Fruit fly (Drosophila melanogaster) whole organism, wandering third instar larva: ENCODE results near the gene PIG-H.

Experiments
- Abd-B ChIP-seq: fragments of >200 bp; optimal IDR thresholded peaks from 2 replicates; lab custom pipeline; 2017; ENCODE audit warnings: missing biosample characterization, missing genetic modification characterization
- CG32264 ChIP-seq: fragments of 200-800 bp; sonication (Bioruptor generic); optimal IDR thresholded peaks from 2 replicates; lab custom pipeline; 2016; ENCODE audit warnings: missing biosample characterization, missing genetic modification characterization
- CG9705 ChIP-seq: fragments of 200-800 bp; sonication (Bioruptor generic); optimal IDR thresholded peaks from 2 replicates; lab custom pipeline; 2018; ENCODE audit warnings: missing biosample characterization, mild to moderate bottlenecking, missing genetic modification characterization
- CrebA ChIP-seq: fragments of 200-800 bp; sonication (Bioruptor generic); optimal IDR thresholded peaks from 2 replicates; lab custom pipeline; 2016; ENCODE audit warnings: missing biosample characterization, mild to moderate bottlenecking, missing genetic modification characterization, borderline replicate concordance
- Dfd ChIP-seq: fragments of >200 bp; optimal IDR thresholded peaks from 2 replicates; lab custom pipeline; 2017; ENCODE audit warnings: missing biosample characterization, missing genetic modification characterization
- Dif ChIP-seq: fragments of 200-275, 200-300 bp; sonication (Bioruptor generic); optimal IDR thresholded peaks from 2 replicates; lab custom pipeline; 2018; ENCODE audit warnings: missing biosample characterization, missing genetic modification characterization; ENCODE audit not compliant: partially characterized antibody
- GATAd ChIP-seq: sonication (Bioruptor generic); optimal IDR thresholded peaks from 2 replicates; lab custom pipeline; 2016; ENCODE audit warnings: missing biosample characterization, missing genetic modification characterization
- HLH106 ChIP-seq: fragments of 200-800 bp; optimal IDR thresholded peaks from 3 replicates; lab custom pipeline; 2019; ENCODE audit warnings: missing biosample characterization, mild to moderate bottlenecking, missing genetic modification characterization, moderate library complexity
- Hnf4 ChIP-seq: fragments of 200-800 bp; sonication (Bioruptor generic); optimal IDR thresholded peaks from 2 replicates; lab custom pipeline; 2016; ENCODE audit warnings: missing biosample characterization, mild to moderate bottlenecking, missing genetic modification characterization
- Hr78 ChIP-seq: fragments of >200 bp; optimal IDR thresholded peaks from 2 replicates; lab custom pipeline; 2017; ENCODE audit warnings: missing biosample characterization, missing genetic modification characterization
- Hr83 ChIP-seq: fragments of 200-300 bp; sonication (Bioruptor generic); optimal IDR thresholded peaks from 2 replicates; lab custom pipeline; 2016; ENCODE audit warnings: missing biosample characterization, mild to moderate bottlenecking, missing genetic modification characterization, moderate library complexity; ENCODE audit not compliant: poor library complexity, severe bottlenecking
- Jra ChIP-seq: sonication (Bioruptor generic); optimal IDR thresholded peaks from 2 replicates; lab custom pipeline; 2016; ENCODE audit warnings: missing biosample characterization, missing genetic modification characterization
- Mio ChIP-seq: sonication (Bioruptor generic); optimal IDR thresholded peaks from 2 replicates; lab custom pipeline; 2016; ENCODE audit warnings: missing biosample characterization, missing genetic modification characterization
- Myc ChIP-seq: fragments of >200 bp; optimal IDR thresholded peaks from 2 replicates; lab custom pipeline; 2017
- N ChIP-seq: fragments of >200 bp; optimal IDR thresholded peaks from 2 replicates; lab custom pipeline; 2018; ENCODE audit warnings: missing biosample characterization, missing external identifiers, missing genetic modification characterization
- OdsH ChIP-seq: fragments of 200-800 bp; sonication (Bioruptor generic); optimal IDR thresholded peaks from 2 replicates; lab custom pipeline; 2016; ENCODE audit warnings: missing biosample characterization, mild to moderate bottlenecking, missing genetic modification characterization
- Rel ChIP-seq, 2 experiments: fragments of 200-800 bp; sonication (Bioruptor generic) in 1 of 2; optimal IDR thresholded peaks; 2 replicates in 1 of 2; 3 replicates in 1 of 2; lab custom pipeline; 2016 to 2019; ENCODE audit warnings: mild to moderate bottlenecking in 2 of 2, missing biosample characterization in 2 of 2, missing genetic modification characterization in 2 of 2, moderate library complexity in 1 of 2
- Sp1 ChIP-seq: fragments of 200-800 bp; sonication (Bioruptor generic); optimal IDR thresholded peaks from 3 replicates; lab custom pipeline; 2019; ENCODE audit warnings: missing biosample characterization, mild to moderate bottlenecking, missing genetic modification characterization, moderate library complexity
- Vsx2 ChIP-seq: fragments of 200-300, 225-300 bp; sonication (Bioruptor generic); optimal IDR thresholded peaks from 2 replicates; lab custom pipeline; 2018; ENCODE audit warnings: missing biosample characterization, missing genetic modification characterization; ENCODE audit not compliant: partially characterized antibody
- br ChIP-seq: fragments of 200-800 bp; sonication (Bioruptor generic); optimal IDR thresholded peaks from 2 replicates; lab custom pipeline; 2016; ENCODE audit warnings: missing biosample characterization, missing genetic modification characterization
- brk ChIP-seq: fragments of 200-800 bp; sonication (Bioruptor generic); optimal IDR thresholded peaks from 2 replicates; lab custom pipeline; 2016; ENCODE audit warnings: missing biosample characterization, mild to moderate bottlenecking, missing genetic modification characterization
- dl ChIP-seq, 2 experiments: fragments of 175-275, 200-275 bp in 1 of 2; fragments of 200-275 bp in 1 of 2; sonication (Bioruptor generic); optimal IDR thresholded peaks; lab custom pipeline; 2018; ENCODE audit warnings: mild to moderate bottlenecking in 2 of 2, missing biosample characterization in 2 of 2, missing genetic modification characterization in 2 of 2, moderate library complexity in 2 of 2; ENCODE audit not compliant: partially characterized antibody in 2 of 2, insufficient read depth in 1 of 2
- dmrt93B ChIP-seq: fragments of 200-800 bp; sonication (Bioruptor generic); optimal IDR thresholded peaks from 2 replicates; lab custom pipeline; 2018; ENCODE audit warnings: missing biosample characterization, mild to moderate bottlenecking, missing genetic modification characterization
- dsf ChIP-seq: sonication (Bioruptor generic); optimal IDR thresholded peaks from 2 replicates; lab custom pipeline; 2016; ENCODE audit warnings: missing biosample characterization, missing genetic modification characterization, borderline replicate concordance
- ey ChIP-seq: fragments of 200-800 bp; sonication (Bioruptor generic); optimal IDR thresholded peaks from 2 replicates; lab custom pipeline; 2016; ENCODE audit warnings: missing biosample characterization, missing genetic modification characterization
- foxo ChIP-seq, 2 experiments: fragments of 200-800 bp; sonication (Bioruptor generic); optimal IDR thresholded peaks; 2 replicates in 1 of 2; 3 replicates in 1 of 2; lab custom pipeline; 2016 to 2017; ENCODE audit warnings: missing biosample characterization in 2 of 2, missing genetic modification characterization in 2 of 2
- fru ChIP-seq: fragments of 200-800 bp; sonication (Bioruptor generic); optimal IDR thresholded peaks from 3 replicates; lab custom pipeline; 2016; ENCODE audit warnings: missing biosample characterization, mild to moderate bottlenecking, missing genetic modification characterization
- h ChIP-seq: fragments of 200-800 bp; sonication (Bioruptor generic); optimal IDR thresholded peaks from 3 replicates; lab custom pipeline; 2016; ENCODE audit warnings: missing biosample characterization, mild to moderate bottlenecking, missing genetic modification characterization
- jim ChIP-seq: fragments of 175-275, 200-325 bp; sonication (Bioruptor generic); optimal IDR thresholded peaks from 2 replicates; lab custom pipeline; 2016; ENCODE audit warnings: missing biosample characterization, mild to moderate bottlenecking, missing genetic modification characterization
- lola ChIP-seq: fragments of >200 bp; optimal IDR thresholded peaks from 2 replicates; lab custom pipeline; 2017; ENCODE audit warnings: missing biosample characterization, missing genetic modification characterization
- pan ChIP-seq: fragments of >200 bp; optimal IDR thresholded peaks from 2 replicates; lab custom pipeline; 2017
- psq ChIP-seq: fragments of 200-800 bp; sonication (Bioruptor generic); optimal IDR thresholded peaks from 3 replicates; lab custom pipeline; 2017; ENCODE audit warnings: missing biosample characterization, mild to moderate bottlenecking, missing genetic modification characterization, moderate library complexity
- rgr ChIP-seq: fragments of 200-800 bp; sonication (Bioruptor generic); optimal IDR thresholded peaks from 3 replicates; lab custom pipeline; 2016; ENCODE audit warnings: missing biosample characterization, mild to moderate bottlenecking, missing genetic modification characterization
- sage ChIP-seq: fragments of 200-800 bp; sonication (Bioruptor generic); optimal IDR thresholded peaks from 2 replicates; lab custom pipeline; 2016; ENCODE audit warnings: missing biosample characterization, mild to moderate bottlenecking, missing genetic modification characterization
- sv ChIP-seq: fragments of 200-800 bp; sonication (Bioruptor generic); optimal IDR thresholded peaks from 3 replicates; lab custom pipeline; 2016; ENCODE audit warnings: missing biosample characterization, missing genetic modification characterization
- tai ChIP-seq: sonication (Bioruptor generic); optimal IDR thresholded peaks from 2 replicates; lab custom pipeline; 2016; ENCODE audit warnings: missing biosample characterization, missing genetic modification characterization
- usp ChIP-seq: fragments of >200 bp; optimal IDR thresholded peaks from 2 replicates; lab custom pipeline; 2017; ENCODE audit warnings: missing biosample characterization, missing genetic modification characterization
- woc ChIP-seq: sonication (Bioruptor generic); optimal IDR thresholded peaks from 2 replicates; lab custom pipeline; 2016; ENCODE audit warnings: missing biosample characterization, mild to moderate bottlenecking, missing genetic modification characterization

Gene PIG-H

DNA sequence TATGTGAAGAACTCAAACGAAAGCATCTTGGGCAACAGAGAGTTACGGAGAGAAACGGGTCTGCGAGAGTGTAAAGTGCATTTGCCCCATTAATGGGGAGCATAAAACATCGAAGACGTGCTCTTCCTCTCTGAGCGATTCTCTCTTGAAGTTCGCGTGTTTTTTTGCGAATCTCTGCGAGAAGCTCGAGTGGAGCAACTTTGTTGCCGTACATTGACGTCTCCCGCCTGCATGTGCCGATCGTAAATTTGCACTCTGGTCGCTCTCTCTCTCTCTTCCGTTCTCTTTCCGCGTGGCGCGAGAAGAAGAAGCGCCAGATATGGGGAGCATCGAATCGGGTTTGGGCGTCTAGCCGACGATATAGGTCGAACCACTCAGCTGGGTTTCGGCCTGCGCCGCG lies 31.8 kb upstream of the PIG-H start:
- TF ChIP-seq h: peak; percentile 5
- TF ChIP-seq Vsx2 (GFP tag; lab: Kevin White, UChicago): peak; percentile 52
- TF ChIP-seq dmrt93B: no peak
- no peak for TF ChIP-seq usp (GFP tag; lab: Kevin White, UChicago)
- no peak for TF ChIP-seq dsf (GFP tag; lab: Kevin White, UChicago)
- TF ChIP-seq rgr (GFP tag; lab: Kevin White, UChicago): no peak
- no peak for TF ChIP-seq Hnf4
- TF ChIP-seq foxo (GFP tag; optimal IDR thresholded peaks at IDR 0.05; lab: Kevin White, UChicago): peak in 1 of 2 experiments; percentile 27
- TF ChIP-seq OdsH (GFP tag; lab: Kevin White, UChicago): no peak
- no peak for TF ChIP-seq tai (GFP tag; lab: Kevin White, UChicago)
- no peak for TF ChIP-seq Dfd
- TF ChIP-seq CG9705: no peak
- no peak for TF ChIP-seq fru (GFP tag; lab: Kevin White, UChicago)
- TF ChIP-seq CG32264 (GFP tag; lab: Kevin White, UChicago): no peak
- no peak for TF ChIP-seq HLH106
- TF ChIP-seq Dif: peak; percentile 93
- TF ChIP-seq Abd-B (GFP tag; lab: Kevin White, UChicago): no peak
- TF ChIP-seq GATAd (GFP tag; lab: Kevin White, UChicago): no peak
- no peak for TF ChIP-seq Myc (lab: Kevin White, UChicago)
- TF ChIP-seq Hr83 (GFP tag; lab: Kevin White, UChicago): peak; percentile 16
- no peak for TF ChIP-seq br
- no peak for TF ChIP-seq lola (GFP tag; lab: Kevin White, UChicago)
- no peak for TF ChIP-seq Sp1 (GFP tag; lab: Kevin White, UChicago)
- no peak for TF ChIP-seq Hr78 (GFP tag; lab: Kevin White, UChicago)
- TF ChIP-seq ey (GFP tag; lab: Kevin White, UChicago): no peak
- TF ChIP-seq Rel (GFP tag; optimal IDR thresholded peaks at IDR 0.05; lab: Kevin White, UChicago): peak; percentile 82
- TF ChIP-seq Rel (tag; optimal IDR thresholded peaks at IDR 0.05; lab: Kevin White, UChicago): no peak
- TF ChIP-seq Jra (GFP tag; lab: Kevin White, UChicago): no peak
- TF ChIP-seq dl (GFP tag; optimal IDR thresholded peaks at IDR 0.05; lab: Kevin White, UChicago; ENCODE audit: insufficient read depth in 1 of 2, partially characterized antibody in 2 of 2): peak; percentile 87 to 93
- no peak for TF ChIP-seq Mio
- TF ChIP-seq sage (GFP tag; lab: Kevin White, UChicago): no peak
- TF ChIP-seq N (GFP tag; lab: Kevin White, UChicago): no peak
- TF ChIP-seq sv (GFP tag; lab: Kevin White, UChicago): no peak
- peak; percentile 34 for TF ChIP-seq woc (GFP tag; lab: Kevin White, UChicago)
- no peak for TF ChIP-seq psq (GFP tag; lab: Kevin White, UChicago)
- no peak for TF ChIP-seq pan (lab: Kevin White, UChicago)
- TF ChIP-seq jim (GFP tag; lab: Kevin White, UChicago): no peak
- TF ChIP-seq CrebA (GFP tag; lab: Kevin White, UChicago): peak; percentile 87
- no peak for TF ChIP-seq brk
- TF ChIP-seq, all 38 proteins: peak for 9

DNA sequence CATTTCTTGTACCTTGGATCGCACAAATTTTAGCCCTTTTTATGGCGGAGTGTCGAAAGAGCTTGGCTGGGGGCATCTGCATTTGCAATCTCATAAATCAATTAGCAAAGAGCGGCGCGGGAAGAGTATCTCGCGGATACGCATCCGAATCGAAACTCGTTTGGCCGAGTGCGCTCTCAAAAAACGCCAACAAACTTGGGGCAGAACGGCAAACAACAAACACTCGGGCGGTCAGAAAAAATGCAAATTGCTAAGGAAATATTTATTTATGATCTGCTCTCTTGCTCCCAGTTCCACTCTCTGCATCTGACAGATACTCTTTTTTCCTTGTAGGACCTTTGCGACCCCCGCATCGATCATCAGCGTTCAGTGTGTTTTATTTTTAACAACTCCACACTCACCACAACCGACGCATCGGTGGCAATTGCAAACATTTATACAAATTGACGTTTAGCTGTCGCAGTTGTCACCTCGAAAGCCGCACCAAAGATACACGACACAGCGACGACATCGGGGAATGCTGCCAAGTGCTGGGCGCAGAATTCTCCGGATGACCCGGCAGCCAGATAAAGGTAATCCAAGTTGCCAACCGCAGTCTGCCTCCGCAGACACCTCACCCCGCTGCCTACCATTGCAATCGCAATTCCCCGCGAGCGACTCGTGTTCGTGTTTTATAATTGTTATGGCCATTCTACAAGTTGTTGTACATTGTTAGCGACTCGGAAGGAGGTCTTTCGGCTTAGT lies 30.5 kb upstream of the PIG-H start:
- TF ChIP-seq Rel (GFP tag; optimal IDR thresholded peaks at IDR 0.05; lab: Kevin White, UChicago) (no peak), Rel (tag; optimal IDR thresholded peaks at IDR 0.05; lab: Kevin White, UChicago) (peak; percentile 1), OdsH (GFP tag; lab: Kevin White, UChicago) (no peak), dl (GFP tag; optimal IDR thresholded peaks at IDR 0.05; lab: Kevin White, UChicago; ENCODE audit: insufficient read depth in 1 of 2, partially characterized antibody in 2 of 2) (peak in 1 of 2 experiments; percentile 25), Myc (lab: Kevin White, UChicago) (no peak), GATAd (GFP tag; lab: Kevin White, UChicago) (no peak), Vsx2 (GFP tag; lab: Kevin White, UChicago) (peak; percentile 0)
